Worm (Caenorhabditis elegans) whole organism, midembryonic: ENCODE measurements around the gene inx-7.
A peak's percentile ranks its signal among the peaks of the same experiment; 100 is the strongest.

ENCODE experiments used
- T22C8.4 ChIP-seq: fragments of 200-800 bp; sonication (Bioruptor generic); IDR thresholded peaks from 2 replicates; pipeline ENCODE4 v1.3.6; 2022; ENCODE audit warnings: missing genetic modification characterization, missing compliant biosample characterization
- cog-1 ChIP-seq: sonication (generic microtip); optimal IDR thresholded peaks from 2 replicates; lab custom pipeline; 2016; ENCODE audit warnings: missing genetic modification characterization, missing compliant biosample characterization
- flt-1 ChIP-seq: fragments of 200-800 bp; sonication (Bioruptor generic); IDR thresholded peaks from 2 replicates; pipeline ENCODE4 v1.3.6; 2022; ENCODE audit warnings: missing genetic modification characterization, missing compliant biosample characterization
- klf-2 ChIP-seq: fragments of 200-800 bp; sonication (Bioruptor generic); conservative IDR thresholded peaks from 2 replicates; pipeline ENCODE4 v1.3.6; 2022; ENCODE audit warnings: missing genetic modification reagents, missing genetic modification characterization, missing compliant biosample characterization
- med-1 ChIP-seq: sonication (generic microtip); optimal IDR thresholded peaks from 2 replicates; lab custom pipeline; 2017; ENCODE audit warnings: missing genetic modification characterization, mild to moderate bottlenecking, missing compliant biosample characterization, antibody characterized with exemption, missing genetic modification reagents; ENCODE audit not compliant: insufficient read depth
- ref-1 ChIP-seq: fragments of 200-800 bp; sonication (Bioruptor generic); conservative IDR thresholded peaks from 2 replicates; pipeline ENCODE4 v1.3.6; 2022; ENCODE audit warnings: missing genetic modification reagents, missing genetic modification characterization, missing compliant biosample characterization
- tab-1 ChIP-seq: fragments of 200-800 bp; sonication (Bioruptor generic); IDR thresholded peaks from 2 replicates; pipeline ENCODE4 v1.3.6; 2022; ENCODE audit warnings: missing genetic modification characterization, missing compliant biosample characterization
- ztf-23 ChIP-seq: fragments of 200-800 bp; sonication (Bioruptor generic); IDR thresholded peaks from 2 replicates; pipeline ENCODE4 v1.3.6; 2022; ENCODE audit warnings: missing genetic modification reagents, missing genetic modification characterization, missing compliant biosample characterization
- ztf-29 ChIP-seq: fragments of 200-800 bp; sonication (Bioruptor generic); IDR thresholded peaks from 2 replicates; pipeline ENCODE4 v1.3.6; 2022; ENCODE audit warnings: missing genetic modification reagents, missing genetic modification characterization, missing compliant biosample characterization

inx-7 gene

ce11 chrIV:5970526-5970925 lies 24.1 kb upstream of the inx-7 start:
- no peak for TF ChIP-seq klf-2 (GFP tag; lab: Robert Waterston, UW)
- TF ChIP-seq ref-1 (GFP tag; lab: Robert Waterston, UW), result no peak
- TF ChIP-seq med-1 (GFP tag; lab: Kevin White, UChicago), result no peak
- no peak for TF ChIP-seq ztf-23 (GFP tag; lab: Robert Waterston, UW)
- no peak for TF ChIP-seq tab-1 (GFP tag; lab: Robert Waterston, UW)
- TF ChIP-seq cog-1 (tag; lab: Kevin White, UChicago), result no peak
- TF ChIP-seq flt-1 (GFP tag; lab: Robert Waterston, UW), result no peak
- TF ChIP-seq T22C8.4 (GFP tag; lab: Robert Waterston, UW), result no peak
- TF ChIP-seq ztf-29 (GFP tag; lab: Robert Waterston, UW), result no peak

ce11 chrIV:5967035-5967499 lies 20.6 kb upstream of the inx-7 start:
- TF ChIP-seq ztf-23 (GFP tag; lab: Robert Waterston, UW) (peak; percentile 93), tab-1 (GFP tag; lab: Robert Waterston, UW) (peak; percentile 90), ztf-29 (GFP tag; lab: Robert Waterston, UW) (peak; percentile 95), T22C8.4 (GFP tag; lab: Robert Waterston, UW) (peak; percentile 87), klf-2 (GFP tag; lab: Robert Waterston, UW) (peak; percentile 86), med-1 (GFP tag; lab: Kevin White, UChicago) (peak; percentile 52), ref-1 (GFP tag; lab: Robert Waterston, UW) (peak; percentile 81), flt-1 (GFP tag; lab: Robert Waterston, UW) (peak; percentile 94), cog-1 (tag; lab: Kevin White, UChicago) (peak; percentile 82)

- TF ChIP-seq ref-1 (GFP tag; lab: Robert Waterston, UW) (no peak), flt-1 (GFP tag; lab: Robert Waterston, UW) (no peak), cog-1 (tag; lab: Kevin White, UChicago) (no peak), klf-2 (GFP tag; lab: Robert Waterston, UW) (no peak), T22C8.4 (GFP tag; lab: Robert Waterston, UW) (no peak), tab-1 (GFP tag; lab: Robert Waterston, UW) (no peak), med-1 (GFP tag; lab: Kevin White, UChicago) (no peak), ztf-23 (GFP tag; lab: Robert Waterston, UW) (no peak), ztf-29 (GFP tag; lab: Robert Waterston, UW) (no peak)
Measured at ce11 chrIV:5964286-5964685, 17.8 kb upstream of the inx-7 start.

- no peak for TF ChIP-seq ztf-29 (GFP tag; lab: Robert Waterston, UW)
- no peak for TF ChIP-seq cog-1 (tag; lab: Kevin White, UChicago)
- TF ChIP-seq flt-1 (GFP tag; lab: Robert Waterston, UW), result no peak
- no peak for TF ChIP-seq ref-1 (GFP tag; lab: Robert Waterston, UW)
- TF ChIP-seq med-1 (GFP tag; lab: Kevin White, UChicago), result no peak
- no peak for TF ChIP-seq T22C8.4 (GFP tag; lab: Robert Waterston, UW)
- no peak for TF ChIP-seq tab-1 (GFP tag; lab: Robert Waterston, UW)
- TF ChIP-seq ztf-23 (GFP tag; lab: Robert Waterston, UW), result no peak
- no peak for TF ChIP-seq klf-2 (GFP tag; lab: Robert Waterston, UW)
Measured at ce11 chrIV:5962219-5962945, 15.9 kb upstream of the inx-7 start, which contains the start of gene K02B2.6. Gene K02B2.6, minus strand, starts transcription at chrIV:5962269.

ce11 chrIV:5959951-5960350 lies 13.5 kb upstream of the inx-7 start:
- no peak for TF ChIP-seq flt-1 (GFP tag; lab: Robert Waterston, UW)
- TF ChIP-seq T22C8.4 (GFP tag; lab: Robert Waterston, UW), result 0 out of 2 replicates have a peak, but pooled peaks have one; percentile 27
- TF ChIP-seq med-1 (GFP tag; lab: Kevin White, UChicago), result no peak

- no peak for TF ChIP-seq ref-1 (GFP tag; lab: Robert Waterston, UW)
- TF ChIP-seq T22C8.4 (GFP tag; lab: Robert Waterston, UW), result no peak
- no peak for TF ChIP-seq tab-1 (GFP tag; lab: Robert Waterston, UW)
- no peak for TF ChIP-seq ztf-29 (GFP tag; lab: Robert Waterston, UW)
- TF ChIP-seq flt-1 (GFP tag; lab: Robert Waterston, UW), result no peak
- TF ChIP-seq med-1 (GFP tag; lab: Kevin White, UChicago), result no peak
Measured at ce11 chrIV:5954743-5955142, 8.3 kb upstream of the inx-7 start.

ce11 chrIV:5952966-5953365 lies 6.5 kb upstream of the inx-7 start:
- TF ChIP-seq ref-1 (GFP tag; lab: Robert Waterston, UW) (no peak), T22C8.4 (GFP tag; lab: Robert Waterston, UW) (no peak), flt-1 (GFP tag; lab: Robert Waterston, UW) (0 out of 2 replicates have a peak, but pooled peaks have one; percentile 16), klf-2 (GFP tag; lab: Robert Waterston, UW) (no peak), med-1 (GFP tag; lab: Kevin White, UChicago) (no peak), cog-1 (tag; lab: Kevin White, UChicago) (peak; percentile 34), ztf-23 (GFP tag; lab: Robert Waterston, UW) (0 out of 2 replicates have a peak, but pooled peaks have one; percentile 48), tab-1 (GFP tag; lab: Robert Waterston, UW) (no peak)

- TF ChIP-seq cog-1 (tag; lab: Kevin White, UChicago), result no peak
- no peak for TF ChIP-seq med-1 (GFP tag; lab: Kevin White, UChicago)
- no peak for TF ChIP-seq ref-1 (GFP tag; lab: Robert Waterston, UW)
- TF ChIP-seq flt-1 (GFP tag; lab: Robert Waterston, UW), result no peak
- no peak for TF ChIP-seq ztf-23 (GFP tag; lab: Robert Waterston, UW)
- TF ChIP-seq tab-1 (GFP tag; lab: Robert Waterston, UW), result no peak
- TF ChIP-seq klf-2 (GFP tag; lab: Robert Waterston, UW), result no peak
- TF ChIP-seq ztf-29 (GFP tag; lab: Robert Waterston, UW), result no peak
- no peak for TF ChIP-seq T22C8.4 (GFP tag; lab: Robert Waterston, UW)
Measured at ce11 chrIV:5949964-5950363, 3.5 kb upstream of the inx-7 start.
